Fruit fly (Drosophila melanogaster) whole organism, embryonic: ENCODE measurements around the gene Tsp29Fa.

Experiments
- Bdp1 ChIP-seq: fragments of 200-800 bp; sonication (Bioruptor generic); optimal IDR thresholded peaks from 3 replicates; lab custom pipeline; 2016; ENCODE audit warnings: missing biosample characterization, missing genetic modification characterization
- C15 ChIP-seq: fragments of 200-800 bp; sonication (Bioruptor generic); IDR thresholded peaks from 3 replicates; pipeline ENCODE4 v1.3.6; 2022; ENCODE audit warnings: missing biosample characterization, missing genetic modification characterization
- CG11560 ChIP-seq: fragments of 200-800 bp; sonication (Bioruptor generic); IDR thresholded peaks from 3 replicates; pipeline ENCODE4 v1.3.6; 2022; ENCODE audit warnings: missing biosample characterization, missing genetic modification characterization
- CG12942 ChIP-seq: fragments of 200-800 bp; sonication (Bioruptor generic); optimal IDR thresholded peaks from 3 replicates; lab custom pipeline; 2016; ENCODE audit warnings: missing biosample characterization, missing genetic modification characterization
- CG14710 ChIP-seq: fragments of 200-800 bp; sonication (Bioruptor generic); optimal IDR thresholded peaks from 3 replicates; lab custom pipeline; 2019; ENCODE audit warnings: missing biosample characterization, mild to moderate bottlenecking, missing genetic modification characterization, moderate library complexity
- CG15269 ChIP-seq: fragments of 200-800 bp; sonication (Bioruptor generic); optimal IDR thresholded peaks from 2 replicates; lab custom pipeline; 2018; ENCODE audit warnings: missing biosample characterization, mild to moderate bottlenecking, missing genetic modification characterization, moderate library complexity
- CG18599 ChIP-seq: fragments of 200-800 bp; sonication (Bioruptor generic); optimal IDR thresholded peaks from 3 replicates; lab custom pipeline; 2017; ENCODE audit warnings: missing biosample characterization, missing genetic modification characterization, mild to moderate bottlenecking, moderate library complexity, missing genetic modification reagents
- CG18619 ChIP-seq: fragments of 200-800 bp; sonication (Bioruptor generic); optimal IDR thresholded peaks from 3 replicates; lab custom pipeline; 2017; ENCODE audit warnings: missing biosample characterization, mild to moderate bottlenecking, missing genetic modification characterization
- CG2120 ChIP-seq: fragments of 200-800 bp; sonication (Bioruptor generic); optimal IDR thresholded peaks from 3 replicates; lab custom pipeline; 2016; ENCODE audit warnings: missing biosample characterization, missing genetic modification characterization
- CG2199 ChIP-seq: fragments of 200-800 bp; sonication (Bioruptor generic); IDR thresholded peaks from 3 replicates; pipeline ENCODE4 v1.3.6; 2022; ENCODE audit warnings: missing biosample characterization, missing genetic modification characterization
- CG30403 ChIP-seq: fragments of 200-800 bp; sonication (Bioruptor generic); optimal IDR thresholded peaks from 3 replicates; lab custom pipeline; 2016; ENCODE audit warnings: missing biosample characterization, missing genetic modification characterization
- CG31441 ChIP-seq: fragments of 200-800 bp; sonication (Bioruptor generic); IDR thresholded peaks from 2 replicates; pipeline ENCODE4 v1.3.6; 2022; ENCODE audit warnings: missing biosample characterization, missing genetic modification characterization
- CG6175 ChIP-seq: fragments of 200-800 bp; sonication (Bioruptor generic); IDR thresholded peaks from 3 replicates; pipeline ENCODE4 v1.3.6; 2022; ENCODE audit warnings: missing biosample characterization, missing genetic modification characterization
- CG6683 ChIP-seq: fragments of 200-800 bp; sonication (Bioruptor generic); optimal IDR thresholded peaks from 2 replicates; lab custom pipeline; 2017; ENCODE audit warnings: missing biosample characterization, mild to moderate bottlenecking, missing genetic modification characterization, missing genetic modification reagents
- CG6791 ChIP-seq: fragments of 200-800 bp; sonication (Bioruptor generic); IDR thresholded peaks from 3 replicates; pipeline ENCODE4 v1.3.6; 2022; ENCODE audit warnings: missing biosample characterization, missing genetic modification characterization; ENCODE audit not compliant: partially characterized antibody
- CG7271 ChIP-seq: fragments of 200-800 bp; sonication (Bioruptor generic); optimal IDR thresholded peaks from 2 replicates; lab custom pipeline; 2018; ENCODE audit warnings: missing biosample characterization, mild to moderate bottlenecking, missing genetic modification characterization, moderate library complexity
- CG8478 ChIP-seq: fragments of >200 bp; optimal IDR thresholded peaks from 2 replicates; lab custom pipeline; 2018
- CG9215 ChIP-seq: fragments of 200-800 bp; sonication (Bioruptor generic); IDR thresholded peaks from 2 replicates; pipeline ENCODE4 v1.3.6; 2022; ENCODE audit warnings: missing biosample characterization, missing genetic modification characterization
- Fer3 ChIP-seq: fragments of 200-800 bp; sonication (Bioruptor generic); optimal IDR thresholded peaks from 2 replicates; lab custom pipeline; 2018; ENCODE audit warnings: missing biosample characterization, mild to moderate bottlenecking, missing genetic modification characterization, moderate library complexity
- HmgD ChIP-seq: fragments of 200-800 bp; sonication (Bioruptor generic); optimal IDR thresholded peaks from 3 replicates; lab custom pipeline; 2016; ENCODE audit warnings: missing biosample characterization, missing genetic modification characterization
- Jarid2 ChIP-seq: fragments of 200-800 bp; sonication (Bioruptor generic); optimal IDR thresholded peaks from 3 replicates; lab custom pipeline; 2017; ENCODE audit warnings: mild to moderate bottlenecking, missing biosample characterization, missing genetic modification reagents, missing genetic modification characterization
- Myb ChIP-seq: fragments of 200-800 bp; sonication (Bioruptor generic); optimal IDR thresholded peaks from 2 replicates; lab custom pipeline; 2016; ENCODE audit warnings: missing biosample characterization, missing genetic modification characterization
- NC2α ChIP-seq: fragments of 200-800 bp; sonication (Bioruptor generic); optimal IDR thresholded peaks from 2 replicates; lab custom pipeline; 2016; ENCODE audit warnings: missing biosample characterization, missing genetic modification characterization
- NFAT ChIP-seq: fragments of 200-800 bp; sonication (Bioruptor generic); IDR thresholded peaks from 2 replicates; pipeline ENCODE4 v1.3.6; 2022; ENCODE audit warnings: missing biosample characterization, missing genetic modification characterization
- Oaz ChIP-seq: fragments of 200-800 bp; sonication (Bioruptor generic); IDR thresholded peaks from 2 replicates; pipeline ENCODE4 v1.3.6; 2022; ENCODE audit warnings: missing biosample characterization, missing genetic modification characterization
- Six4 ChIP-seq: fragments of 200-800 bp; sonication (Bioruptor generic); optimal IDR thresholded peaks from 2 replicates; lab custom pipeline; 2016; ENCODE audit warnings: missing biosample characterization, missing genetic modification characterization
- Stat92E ChIP-seq, 3 experiments: fragments of >200 bp in 2 of 3; fragments of 200-800 bp in 1 of 3; sonication (Bioruptor generic) in 1 of 3; optimal IDR thresholded peaks; 2 replicates each; lab custom pipeline; 2017 to 2019; ENCODE audit warnings: missing biosample characterization in 3 of 3, missing genetic modification characterization in 3 of 3, mild to moderate bottlenecking in 1 of 3, moderate library complexity in 1 of 3
- Trl ChIP-seq, 3 experiments: fragments of >200 bp in 2 of 3; fragments of 200-800 bp in 1 of 3; sonication (Bioruptor generic) in 1 of 3; optimal IDR thresholded peaks; 2 replicates in 1 of 3; 3 replicates in 2 of 3; lab custom pipeline; 2016 to 2017; ENCODE audit warnings: missing biosample characterization in 1 of 3, missing genetic modification characterization in 1 of 3
- Usf ChIP-seq: fragments of 200-800 bp; sonication (Bioruptor generic); optimal IDR thresholded peaks from 2 replicates; lab custom pipeline; 2017; ENCODE audit warnings: missing genotype, missing biosample characterization, missing genetic modification characterization
- ac ChIP-seq: fragments of 200-800 bp; sonication (Bioruptor generic); optimal IDR thresholded peaks from 3 replicates; lab custom pipeline; 2017; ENCODE audit warnings: missing biosample characterization, mild to moderate bottlenecking, missing genetic modification characterization
- chm ChIP-seq: fragments of 200-800 bp; sonication (Bioruptor generic); IDR thresholded peaks from 2 replicates; pipeline ENCODE4 v1.3.6; 2022; ENCODE audit warnings: missing biosample characterization, missing genetic modification characterization
- disco-r ChIP-seq: fragments of 200-800 bp; sonication (Bioruptor generic); optimal IDR thresholded peaks from 2 replicates; lab custom pipeline; 2016; ENCODE audit warnings: missing biosample characterization, missing genetic modification characterization
- esg ChIP-seq: fragments of 200-800 bp; sonication (Bioruptor generic); conservative IDR thresholded peaks from 2 replicates; pipeline ENCODE4 v1.3.6; 2022; ENCODE audit warnings: missing biosample characterization, missing genetic modification characterization
- exex ChIP-seq: fragments of 200-800 bp; sonication (Bioruptor generic); optimal IDR thresholded peaks from 4 replicates; lab custom pipeline; 2018; ENCODE audit warnings: missing biosample characterization, mild to moderate bottlenecking, missing genetic modification characterization, moderate library complexity
- fru ChIP-seq: fragments of >200 bp; optimal IDR thresholded peaks from 2 replicates; lab custom pipeline; 2017
- ind ChIP-seq: fragments of 200-800 bp; sonication (Bioruptor generic); optimal IDR thresholded peaks from 3 replicates; lab custom pipeline; 2016; ENCODE audit warnings: missing biosample characterization, missing genetic modification characterization
- lola ChIP-seq, 3 experiments: fragments of >200 bp in 2 of 3; fragments of 200-800 bp in 1 of 3; sonication (Bioruptor generic) in 1 of 3; optimal IDR thresholded peaks; 2 replicates each; lab custom pipeline; 2017 to 2019; ENCODE audit warnings: missing biosample characterization in 3 of 3, missing genetic modification characterization in 3 of 3, mild to moderate bottlenecking in 1 of 3, moderate library complexity in 1 of 3
- lov ChIP-seq, 2 experiments: fragments of 200-800 bp in 1 of 2; fragments of >200 bp in 1 of 2; sonication (Bioruptor generic) in 1 of 2; IDR thresholded peaks in 1 of 2; optimal IDR thresholded peaks in 1 of 2; 2 replicates in 1 of 2; 3 replicates in 1 of 2; pipeline versions ENCODE4 v1.3.6 to Lab custom; 2017 to 2022; ENCODE audit warnings: missing biosample characterization in 1 of 2, missing genetic modification characterization in 1 of 2
- nerfin-1 ChIP-seq: fragments of 200-800 bp; sonication (Bioruptor generic); optimal IDR thresholded peaks from 3 replicates; lab custom pipeline; 2019; ENCODE audit warnings: missing biosample characterization, mild to moderate bottlenecking, missing genetic modification characterization, moderate library complexity
- slou ChIP-seq: fragments of 200-800 bp; sonication (Bioruptor generic); optimal IDR thresholded peaks from 3 replicates; lab custom pipeline; 2016; ENCODE audit warnings: missing biosample characterization, missing genetic modification characterization
- sug ChIP-seq: fragments of 200-800 bp; optimal IDR thresholded peaks from 2 replicates; lab custom pipeline; 2019; ENCODE audit warnings: missing biosample characterization, mild to moderate bottlenecking, missing genetic modification characterization, moderate library complexity
- twi ChIP-seq: fragments of 200-800 bp; optimal IDR thresholded peaks from 2 replicates; lab custom pipeline; 2019; ENCODE audit warnings: missing biosample characterization, mild to moderate bottlenecking, missing genetic modification characterization, moderate library complexity
- zen ChIP-seq: fragments of 200-800 bp; sonication (Bioruptor generic); optimal IDR thresholded peaks from 3 replicates; lab custom pipeline; 2018; ENCODE audit warnings: missing biosample characterization, mild to moderate bottlenecking, missing genetic modification characterization, moderate library complexity

Gene Tsp29Fa

DNA sequence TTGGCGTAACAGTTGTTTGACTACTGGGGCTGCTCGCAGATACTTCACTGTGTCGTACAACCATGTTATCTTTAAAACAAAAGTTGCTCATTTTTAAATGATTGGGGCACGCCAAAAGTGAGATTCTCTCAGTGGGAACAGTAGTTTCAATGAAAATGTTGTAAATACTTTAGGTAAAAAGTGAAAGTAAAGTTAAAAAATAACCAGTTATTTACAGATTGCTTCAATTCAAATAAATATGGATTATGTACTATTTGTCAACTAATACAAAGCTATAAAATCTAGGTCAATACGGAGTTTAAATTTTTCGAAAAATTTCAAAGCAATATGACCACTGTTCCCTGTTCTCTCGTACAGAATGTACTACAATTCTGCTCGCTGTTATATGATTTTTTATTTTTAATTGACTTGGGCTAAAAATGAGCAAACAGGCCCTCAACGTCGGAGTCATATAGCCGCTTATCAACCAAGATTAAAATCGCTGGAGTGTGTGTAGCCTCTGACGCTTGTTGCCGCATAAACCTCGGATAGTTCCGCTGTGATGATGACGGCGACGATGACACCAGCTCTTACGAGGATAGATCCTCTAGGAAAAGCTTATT is 8.1 kb downstream of the Tsp29Fa start, which contains the start of gene Argl (continued):
- TF ChIP-seq CG6683 (GFP tag; lab: Kevin White, UChicago), result no peak
- TF ChIP-seq exex, result peak; percentile 73
- no peak for TF ChIP-seq CG6791 (GFP tag; lab: Robert Waterston, UW)
- TF ChIP-seq CG9215 (GFP tag; lab: Robert Waterston, UW), result no peak
- TF ChIP-seq CG8478 (lab: Kevin White, UChicago), result no peak
- no peak for TF ChIP-seq CG7271 (tag; lab: Kevin White, UChicago)
- TF ChIP-seq Trl (optimal IDR thresholded peaks at IDR 0.05; lab: Kevin White, UChicago), result no peak
- no peak for TF ChIP-seq Trl (GFP tag; optimal IDR thresholded peaks at IDR 0.05; lab: Kevin White, UChicago)
- TF ChIP-seq CG6175 (GFP tag; lab: Robert Waterston, UW), result no peak
- no peak for TF ChIP-seq Fer3 (tag; lab: Kevin White, UChicago)
- TF ChIP-seq CG15269, result peak; percentile 17
- no peak for TF ChIP-seq CG12942
- no peak for TF ChIP-seq NFAT (GFP tag; lab: Robert Waterston, UW)
- TF ChIP-seq slou, result no peak
- no peak for TF ChIP-seq Stat92E (GFP tag; optimal IDR thresholded peaks at IDR 0.05; lab: Kevin White, UChicago)
- TF ChIP-seq fru (lab: Kevin White, UChicago), result no peak
- no peak for TF ChIP-seq HmgD (GFP tag; lab: Kevin White, UChicago)
- no peak for TF ChIP-seq twi (tag; lab: Kevin White, UChicago)
- TF ChIP-seq CG14710 (tag; lab: Kevin White, UChicago), result no peak
- no peak for TF ChIP-seq CG31441
- no peak for TF ChIP-seq Usf (GFP tag; lab: Kevin White, UChicago)
- TF ChIP-seq NC2α (GFP tag; lab: Kevin White, UChicago), result no peak
- no peak for TF ChIP-seq CG30403 (GFP tag; lab: Kevin White, UChicago)
- no peak for TF ChIP-seq lov (optimal IDR thresholded peaks at IDR 0.05; lab: Kevin White, UChicago)
- TF ChIP-seq lov (GFP tag; IDR thresholded peaks at IDR 0.05; lab: Robert Waterston, UW), result no peak
- TF ChIP-seq Six4, result no peak
- TF ChIP-seq sug (tag; lab: Kevin White, UChicago), result peak; percentile 54
- no peak for TF ChIP-seq esg (GFP tag; lab: Robert Waterston, UW)
- no peak for TF ChIP-seq Bdp1 (GFP tag; lab: Kevin White, UChicago)
- TF ChIP-seq C15, result no peak
- TF ChIP-seq Jarid2, result no peak
- no peak for TF ChIP-seq lola (GFP tag; optimal IDR thresholded peaks at IDR 0.05; lab: Kevin White, UChicago)
- peak; percentile 25 for TF ChIP-seq CG2120 (GFP tag; lab: Kevin White, UChicago)
- TF ChIP-seq nerfin-1, result no peak
- TF ChIP-seq disco-r (GFP tag; lab: Kevin White, UChicago), result no peak
- TF ChIP-seq CG11560 (tag; lab: Robert Waterston, UW), result no peak
- TF ChIP-seq Oaz, result no peak
- no peak for TF ChIP-seq CG2199 (GFP tag; lab: Robert Waterston, UW)
- TF ChIP-seq CG18599 (GFP tag; lab: Kevin White, UChicago), result peak; percentile 26
- no peak for TF ChIP-seq ind (GFP tag; lab: Kevin White, UChicago)
- no peak for TF ChIP-seq ac (GFP tag; lab: Kevin White, UChicago)
- TF ChIP-seq Myb, result no peak
- TF ChIP-seq zen, result no peak
- no peak for TF ChIP-seq chm
- no peak for TF ChIP-seq CG18619
